Fruit fly (Drosophila melanogaster): Measurements from ENCODE around the gene CG7800.

CG7800 gene

DNA sequence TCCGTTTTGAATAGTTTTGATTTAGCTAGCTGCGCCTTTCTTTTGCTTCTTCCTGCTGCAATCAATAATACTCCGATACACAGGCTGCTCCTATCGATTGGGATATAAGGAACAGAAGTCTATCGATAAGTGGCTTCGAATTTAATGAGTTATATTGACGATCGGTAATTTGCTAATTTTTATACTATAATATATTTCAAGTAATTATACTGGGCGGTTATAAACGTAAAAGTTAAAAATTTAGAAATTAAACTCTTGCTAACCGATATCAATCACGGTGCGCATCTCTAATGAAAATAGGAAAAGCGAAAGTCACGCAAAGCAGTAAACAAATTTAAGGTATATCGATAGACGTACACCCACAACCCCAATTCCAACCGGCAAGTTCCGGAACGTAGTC lies 26.0 kb downstream of the CG7800 start, which contains the start of the genes CG9636, CG18749 and CG33722 (continued):
- TF ChIP-seq CG43689 (GFP tag; IDR thresholded peaks at IDR 0.05) (no peak), hth (optimal IDR thresholded peaks at IDR 0.05) (no peak), schlank (tag; optimal IDR thresholded peaks at IDR 0.05) (no peak), Blimp-1 (GFP tag; optimal IDR thresholded peaks at IDR 0.05) (peak; percentile 100), CG30403 (GFP tag; optimal IDR thresholded peaks at IDR 0.05) (peak; percentile 86), Sox102F (GFP tag; optimal IDR thresholded peaks at IDR 0.05) (peak; percentile 68), gcm (GFP tag; optimal IDR thresholded peaks at IDR 0.05) (peak; percentile 76), vvl (GFP tag; IDR thresholded peaks at IDR 0.05) (peak; percentile 81), pum (GFP tag; optimal IDR thresholded peaks at IDR 0.05) (no peak), ara (GFP tag; IDR thresholded peaks at IDR 0.05) (peak; percentile 43; the same call in 1 of the 2 replicates), prd (optimal IDR thresholded peaks at IDR 0.05) (no peak), prd (GFP tag; IDR thresholded peaks at IDR 0.05) (peak; percentile 74), NK7.1 (GFP tag; optimal IDR thresholded peaks at IDR 0.05) (no peak), knrl (GFP tag; IDR thresholded peaks at IDR 0.05; ENCODE audit: partially characterized antibody) (peak; percentile 94), Atf-2 (GFP tag; optimal IDR thresholded peaks at IDR 0.05) (no peak), sqz (GFP tag; optimal IDR thresholded peaks at IDR 0.05) (no peak), Bdp1 (GFP tag; optimal IDR thresholded peaks at IDR 0.05) (peak; percentile 20), dati (GFP tag; IDR thresholded peaks at IDR 0.05) (no peak), CG7839 (tag; optimal IDR thresholded peaks at IDR 0.05) (peak; percentile 71), NFAT (GFP tag; IDR thresholded peaks at IDR 0.05) (no peak), trem (tag; optimal IDR thresholded peaks at IDR 0.05) (peak; percentile 86), ap (GFP tag; IDR thresholded peaks at IDR 0.05) (no peak), Rfx (GFP tag; IDR thresholded peaks at IDR 0.05) (peak; percentile 71), nmo (GFP tag; optimal IDR thresholded peaks at IDR 0.05) (peak; percentile 81), CG8924 (tag; optimal IDR thresholded peaks at IDR 0.05) (peak; percentile 72), gfzf (GFP tag; optimal IDR thresholded peaks at IDR 0.05) (no peak), CG8765 (GFP tag; IDR thresholded peaks at IDR 0.05) (no peak), CG16779 (GFP tag; IDR thresholded peaks at IDR 0.05) (no peak), pros (GFP tag; optimal IDR thresholded peaks at IDR 0.05) (peak; percentile 16), gt (GFP tag; IDR thresholded peaks at IDR 0.05) (0 out of 2 replicates have a peak, but pooled peaks have one; percentile 24), CG10147 (GFP tag; optimal IDR thresholded peaks at IDR 0.05) (peak; percentile 62), trh (GFP tag; optimal IDR thresholded peaks at IDR 0.05) (no peak), jigr1 (GFP tag; IDR thresholded peaks at IDR 0.05) (no peak), CG13775 (GFP tag; optimal IDR thresholded peaks at IDR 0.05) (peak; percentile 74), Fer3 (tag; optimal IDR thresholded peaks at IDR 0.05) (peak; percentile 56), dmrt99B (tag; optimal IDR thresholded peaks at IDR 0.05) (no peak), kah (GFP tag; optimal IDR thresholded peaks at IDR 0.05) (no peak), CG15011 (GFP tag; optimal IDR thresholded peaks at IDR 0.05) (peak; percentile 2), CG2875 (GFP tag; optimal IDR thresholded peaks at IDR 0.05) (peak; percentile 1), org-1 (GFP tag; optimal IDR thresholded peaks at IDR 0.05) (no peak), CG13624 (GFP tag; optimal IDR thresholded peaks at IDR 0.05) (peak; percentile 31), CG9932 (GFP tag; IDR thresholded peaks at IDR 0.05) (peak; percentile 77), ac (GFP tag; optimal IDR thresholded peaks at IDR 0.05) (no peak), CG1602 (GFP tag; optimal IDR thresholded peaks at IDR 0.05) (peak; percentile 65), Lim3 (GFP tag; IDR thresholded peaks at IDR 0.05) (no peak), Med (GFP tag) (peak; percentile 84), Dll (GFP tag; IDR thresholded peaks at IDR 0.05; ENCODE audit: partially characterized antibody) (peak; percentile 99), CG11504 (tag; optimal IDR thresholded peaks at IDR 0.05) (peak; percentile 75), gsb-n (tag; optimal IDR thresholded peaks at IDR 0.05) (peak; percentile 67), CG17912 (GFP tag; optimal IDR thresholded peaks at IDR 0.05) (no peak), Dbx (GFP tag; IDR thresholded peaks at IDR 0.05) (peak; percentile 75; the same call in 2 of the 3 replicates), wor (GFP tag; IDR thresholded peaks at IDR 0.05) (no peak)

All from whole organism, embryonic.